Worm (Caenorhabditis elegans): ENCODE measurements around the gene cht-2.

DNA sequence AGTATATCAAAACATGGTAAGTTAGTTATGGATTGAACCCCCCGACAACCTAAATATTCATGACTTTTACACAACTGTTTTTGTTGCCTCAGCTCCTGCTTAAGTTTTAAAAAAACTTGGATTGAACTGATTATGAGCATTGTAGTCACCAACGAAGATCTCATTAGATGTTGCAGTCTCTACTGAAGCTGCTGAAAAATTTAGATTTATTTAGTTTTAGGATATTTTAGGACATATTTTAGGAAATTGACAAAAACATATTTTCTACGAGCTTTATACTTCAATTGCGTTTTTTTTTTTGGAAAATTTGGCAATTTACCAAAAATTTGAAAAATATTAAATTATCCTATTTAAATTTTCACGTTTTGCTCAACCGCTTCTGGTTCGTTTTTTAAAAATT lies 41.3 kb downstream of the cht-2 start, which contains the start of gene F54C9.14:
- no peak for TF ChIP-seq skn-1 (tag; optimal IDR thresholded peaks at IDR 0.05)
- no peak for TF ChIP-seq grh-1 (GFP tag; IDR thresholded peaks at IDR 0.05)
- no peak for TF ChIP-seq lin-39 (tag; optimal IDR thresholded peaks at IDR 0.05)
